Worm (Caenorhabditis elegans) whole organism, young adult: ENCODE measurements around the gene C01G10.5.

Experiments used
- B0019.2 ChIP-seq: fragments of 200-800 bp; sonication (Bioruptor generic); conservative IDR thresholded peaks from 2 replicates; pipeline ENCODE4 v1.3.6; 2022; ENCODE audit warnings: missing genetic modification reagents, missing genetic modification characterization, missing compliant biosample characterization
- F10E7.11 ChIP-seq: sonication (generic microtip); optimal IDR thresholded peaks from 2 replicates; lab custom pipeline; 2017; ENCODE audit warnings: mild to moderate bottlenecking, missing genetic modification characterization, moderate library complexity, missing compliant biosample characterization
- F23B12.7 ChIP-seq: sonication (generic microtip); optimal IDR thresholded peaks from 2 replicates; lab custom pipeline; 2017; ENCODE audit warnings: missing genetic modification characterization, mild to moderate bottlenecking, missing compliant biosample characterization, antibody characterized with exemption, moderate library complexity; ENCODE audit not compliant: insufficient read depth
- F39B2.1 ChIP-seq: fragments of 200-800 bp; sonication (Bioruptor generic); IDR thresholded peaks from 2 replicates; pipeline ENCODE4 v1.3.6; 2022; ENCODE audit warnings: missing genetic modification reagents, missing genetic modification characterization, missing compliant biosample characterization
- F55B11.4 ChIP-seq: sonication (generic microtip); optimal IDR thresholded peaks from 2 replicates; lab custom pipeline; 2016; ENCODE audit warnings: missing compliant biosample characterization, missing genetic modification characterization, borderline replicate concordance; ENCODE audit not compliant: insufficient read depth
- K11D2.4 ChIP-seq: fragments of 200-800 bp; sonication (Bioruptor generic); IDR thresholded peaks from 2 replicates; pipeline ENCODE4 v1.3.6; 2022; ENCODE audit warnings: missing genetic modification reagents, missing genetic modification characterization, missing compliant biosample characterization
- T07F8.4 ChIP-seq: sonication (generic microtip); optimal IDR thresholded peaks from 2 replicates; lab custom pipeline; 2016; ENCODE audit warnings: mild to moderate bottlenecking, missing genetic modification characterization, moderate library complexity, missing compliant biosample characterization
- Y53G8AR.9 ChIP-seq: fragments of 200-800 bp; sonication (Bioruptor generic); conservative IDR thresholded peaks from 2 replicates; pipeline ENCODE4 v1.3.6; 2022; ENCODE audit warnings: missing genetic modification reagents, missing genetic modification characterization, missing compliant biosample characterization
- Y67H2A.10 ChIP-seq: fragments of 200-800 bp; sonication (Bioruptor generic); conservative IDR thresholded peaks from 2 replicates; pipeline ENCODE4 v1.3.6; 2022; ENCODE audit warnings: missing genetic modification reagents, missing genetic modification characterization, missing compliant biosample characterization
- ama-1 ChIP-seq, 3 experiments: fragments of 150-350 bp in 1 of 3; sonication (generic microtip) in 2 of 3; optimal IDR thresholded peaks; 2 replicates each; lab custom pipeline; 2014 to 2018; ENCODE audit warnings: missing biosample characterization in 2 of 3, missing genetic modification characterization in 2 of 3, missing genetic modification reagents in 2 of 3
- athp-1 ChIP-seq: sonication (generic microtip); optimal IDR thresholded peaks from 2 replicates; lab custom pipeline; 2017; ENCODE audit warnings: mild to moderate bottlenecking, missing genetic modification characterization, missing compliant biosample characterization
- attf-3 ChIP-seq: fragments of 200-800 bp; sonication (Bioruptor generic); conservative IDR thresholded peaks from 2 replicates; pipeline ENCODE4 v1.3.6; 2022; ENCODE audit warnings: missing genetic modification reagents, missing genetic modification characterization, missing compliant biosample characterization
- cebp-1 ChIP-seq, 2 experiments: fragments of 200-800 bp in 1 of 2; sonication (Bioruptor generic) in 1 of 2; sonication (generic microtip) in 1 of 2; IDR thresholded peaks in 1 of 2; optimal IDR thresholded peaks in 1 of 2; 2 replicates each; pipeline versions ENCODE4 v1.3.6 to Lab custom; 2017 to 2022; ENCODE audit warnings: missing compliant biosample characterization in 2 of 2, missing genetic modification characterization in 2 of 2, mild to moderate bottlenecking in 1 of 2, missing genetic modification reagents in 1 of 2, moderate library complexity in 1 of 2
- ceh-100 ChIP-seq: fragments of 200-800 bp; sonication (Bioruptor generic); IDR thresholded peaks from 2 replicates; pipeline ENCODE4 v1.3.6; 2022; ENCODE audit warnings: missing genetic modification reagents, missing genetic modification characterization, missing compliant biosample characterization
- ceh-58 ChIP-seq: fragments of 200-800 bp; sonication (Bioruptor generic); IDR thresholded peaks from 2 replicates; pipeline ENCODE4 v1.3.6; 2022; ENCODE audit warnings: missing genetic modification characterization, missing compliant biosample characterization
- dpl-1 ChIP-seq: fragments of 150-350 bp; optimal IDR thresholded peaks from 2 replicates; lab custom pipeline; 2014; ENCODE audit warnings: missing biosample characterization, missing genetic modification reagents, missing genetic modification characterization
- hmg-1.2 ChIP-seq: fragments of 200-800 bp; sonication (Bioruptor generic); IDR thresholded peaks from 2 replicates; pipeline ENCODE4 v1.3.6; 2022; ENCODE audit warnings: missing genetic modification reagents, missing genetic modification characterization, missing compliant biosample characterization
- let-607 ChIP-seq, 2 experiments: fragments of 200-800 bp in 1 of 2; sonication (Bioruptor generic) in 1 of 2; sonication (generic microtip) in 1 of 2; optimal IDR thresholded peaks; 2 replicates each; lab custom pipeline; 2016 to 2018; ENCODE audit warnings: mild to moderate bottlenecking in 2 of 2, missing compliant biosample characterization in 2 of 2, missing genetic modification characterization in 2 of 2, moderate library complexity in 2 of 2, missing genotype in 1 of 2
- madf-6 ChIP-seq: fragments of 200-800 bp; sonication (Bioruptor generic); IDR thresholded peaks from 2 replicates; pipeline ENCODE4 v1.3.6; 2022; ENCODE audit warnings: missing genetic modification reagents, missing genetic modification characterization, missing compliant biosample characterization
- nfya-2 ChIP-seq: fragments of 200-800 bp; sonication (Bioruptor generic); IDR thresholded peaks from 2 replicates; pipeline ENCODE4 v1.3.6; 2022; ENCODE audit warnings: missing genetic modification reagents, missing genetic modification characterization, missing compliant biosample characterization
- nfyb-1 ChIP-seq: fragments of 200-800 bp; sonication (Bioruptor generic); IDR thresholded peaks from 2 replicates; pipeline ENCODE4 v1.3.6; 2022; ENCODE audit warnings: missing genetic modification reagents, missing genetic modification characterization, missing compliant biosample characterization
- nhr-120 ChIP-seq: fragments of 200-800 bp; sonication (Bioruptor generic); IDR thresholded peaks from 2 replicates; pipeline ENCODE4 v1.3.6; 2022; ENCODE audit warnings: missing genetic modification characterization, missing compliant biosample characterization
- rec-8 ChIP-seq, 2 experiments: sonication (generic microtip); optimal IDR thresholded peaks; 2 replicates each; lab custom pipeline; 2016; ENCODE audit warnings: mild to moderate bottlenecking in 2 of 2, missing genetic modification characterization in 2 of 2, missing genetic modification reagents in 2 of 2, missing genotype in 2 of 2, missing biosample characterization in 1 of 2, missing compliant biosample characterization in 1 of 2, moderate library complexity in 1 of 2
- rpc-1 ChIP-seq, 2 experiments: fragments of 150-350 bp in 1 of 2; sonication (generic microtip) in 1 of 2; optimal IDR thresholded peaks; 2 replicates each; lab custom pipeline; 2014 to 2018; ENCODE audit warnings: missing biosample characterization in 1 of 2, missing genetic modification characterization in 1 of 2, missing genetic modification reagents in 1 of 2, missing genotype in 1 of 2
- snpc-3.4 ChIP-seq: sonication (generic microtip); optimal IDR thresholded peaks from 2 replicates; lab custom pipeline; 2017; ENCODE audit warnings: missing genetic modification characterization, mild to moderate bottlenecking, missing compliant biosample characterization, antibody characterized with exemption, moderate library complexity, missing genotype, missing genetic modification reagents
- somi-1 ChIP-seq: fragments of 200-800 bp; sonication (Bioruptor generic); optimal IDR thresholded peaks from 2 replicates; lab custom pipeline; 2018; ENCODE audit warnings: mild to moderate bottlenecking, missing genetic modification characterization, missing compliant biosample characterization
- tlf-1 ChIP-seq: fragments of 200-800 bp; sonication (Bioruptor generic); optimal IDR thresholded peaks from 2 replicates; lab custom pipeline; 2018; ENCODE audit warnings: mild to moderate bottlenecking, missing genetic modification characterization, missing compliant biosample characterization
- ztf-25 ChIP-seq: fragments of 200-800 bp; sonication (Bioruptor generic); IDR thresholded peaks from 2 replicates; pipeline ENCODE4 v1.3.6; 2022; ENCODE audit warnings: missing genetic modification reagents, missing genetic modification characterization, missing compliant biosample characterization
- ztf-26 ChIP-seq: sonication (generic microtip); optimal IDR thresholded peaks from 2 replicates; lab custom pipeline; 2017; ENCODE audit warnings: missing genetic modification characterization, missing compliant biosample characterization
- ztf-28 ChIP-seq: fragments of 200-800 bp; sonication (Bioruptor generic); IDR thresholded peaks from 2 replicates; pipeline ENCODE4 v1.3.6; 2022; ENCODE audit warnings: missing genetic modification reagents, missing genetic modification characterization, missing compliant biosample characterization

Gene C01G10.5

DNA sequence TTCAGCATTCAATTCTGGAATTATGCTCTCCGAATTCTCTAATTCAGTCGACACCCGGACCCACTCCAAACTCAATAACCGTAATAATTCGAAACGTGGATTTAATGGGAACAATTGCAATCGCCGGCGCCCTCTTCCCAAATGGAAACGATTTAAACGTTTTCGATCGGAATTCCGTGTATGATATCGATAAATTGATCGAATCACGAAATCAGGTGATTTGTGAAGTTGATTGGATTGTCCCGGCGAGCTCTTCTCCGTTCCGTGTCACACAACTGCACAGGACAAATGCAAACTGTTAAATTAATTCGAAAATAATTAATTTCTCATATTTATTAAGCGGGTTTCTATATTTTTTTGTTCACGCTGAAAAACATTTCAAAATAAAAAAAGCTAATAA lies 33.5 kb downstream of the C01G10.5 start, which contains the start of gene C25D7.16:
C25D7.16 (plus strand) TSS at position 301 of the 400 bp plus-strand sequence.
- TF ChIP-seq madf-6 (peak; percentile 7; the same call in 1 of the 2 replicates), let-607 (tag; optimal IDR thresholded peaks at IDR 0.05; lab: Kevin White, UChicago) (no peak), tlf-1 (GFP tag; lab: Kevin White, UChicago) (no peak)
- TF ChIP-seq, all 124 proteins: peak for 1

DNA sequence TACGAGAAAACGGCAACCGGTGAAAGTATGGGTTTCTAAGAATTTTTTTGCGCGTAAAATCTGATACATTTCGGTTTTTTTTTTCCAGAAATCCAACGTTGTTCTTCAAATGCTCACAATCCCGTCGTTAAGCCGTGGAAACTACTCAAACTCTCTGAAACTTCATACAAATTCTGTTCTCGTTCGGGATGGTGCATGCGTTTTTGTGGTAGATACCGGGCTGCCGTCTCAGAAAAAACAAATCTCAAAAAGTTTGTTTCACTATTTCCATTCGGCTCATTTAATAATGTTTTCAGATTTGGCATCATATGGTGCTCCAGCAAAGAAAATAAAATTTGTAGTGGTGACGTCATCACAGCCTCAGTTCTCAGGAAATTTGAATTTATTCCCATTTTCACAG lies 34.6 kb downstream of the C01G10.5 start:
- no peak for TF ChIP-seq let-607 (tag; optimal IDR thresholded peaks at IDR 0.05; lab: Kevin White, UChicago)
- no peak for TF ChIP-seq hmg-1.2 (GFP tag; lab: Robert Waterston, UW)
- TF ChIP-seq B0019.2 (GFP tag; lab: Robert Waterston, UW): no peak
- no peak for TF ChIP-seq T07F8.4 (tag; lab: Kevin White, UChicago)
- TF ChIP-seq F23B12.7: no peak
- no peak for TF ChIP-seq K11D2.4
- TF ChIP-seq ama-1 (optimal IDR thresholded peaks at IDR 0.05; lab: Kevin White, UChicago): no peak
- no peak for TF ChIP-seq ama-1 (GFP tag; optimal IDR thresholded peaks at IDR 0.05; lab: Kevin White, UChicago)
- no peak for TF ChIP-seq ceh-100
- TF ChIP-seq somi-1 (GFP tag; lab: Kevin White, UChicago): no peak
- TF ChIP-seq Y53G8AR.9 (GFP tag; lab: Robert Waterston, UW): no peak
- TF ChIP-seq ztf-25 (GFP tag; lab: Robert Waterston, UW): no peak
- no peak for TF ChIP-seq Y67H2A.10

DNA sequence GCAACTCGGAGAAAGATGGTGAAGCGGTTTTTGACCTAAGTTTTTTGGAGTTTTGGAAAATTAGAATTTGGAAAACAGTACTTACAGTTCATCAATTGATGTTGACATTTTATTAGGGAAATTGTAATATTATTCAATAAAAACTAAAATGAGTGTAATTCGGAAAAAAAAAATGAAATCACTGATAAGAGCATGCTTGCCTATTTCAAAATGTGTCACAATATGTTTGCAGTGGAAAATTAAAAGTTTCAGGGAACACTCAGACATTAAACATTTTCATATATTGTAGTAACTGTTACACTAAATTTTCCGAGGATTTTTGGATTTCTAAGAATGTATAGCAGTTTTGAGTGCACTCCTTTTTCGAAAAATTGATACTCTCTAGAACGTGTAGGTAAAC lies 37.0 kb downstream of the C01G10.5 start, which contains the start of the genes fbxa-82 and C25D7.5:
fbxa-82 (minus strand) TSS at position 163 of the 400 bp plus-strand sequence.
C25D7.5 (plus strand) TSS at position 283 of the 400 bp plus-strand sequence.
- no peak for TF ChIP-seq ztf-28
- no peak for TF ChIP-seq ztf-26
- no peak for TF ChIP-seq F55B11.4 (tag; lab: Kevin White, UChicago)
- TF ChIP-seq cebp-1 (GFP tag; IDR thresholded peaks at IDR 0.05; lab: Robert Waterston, UW): 0 out of 2 replicates have a peak, but pooled peaks have one; percentile 26
- no peak for TF ChIP-seq cebp-1 (tag; optimal IDR thresholded peaks at IDR 0.05; lab: Kevin White, UChicago)

DNA sequence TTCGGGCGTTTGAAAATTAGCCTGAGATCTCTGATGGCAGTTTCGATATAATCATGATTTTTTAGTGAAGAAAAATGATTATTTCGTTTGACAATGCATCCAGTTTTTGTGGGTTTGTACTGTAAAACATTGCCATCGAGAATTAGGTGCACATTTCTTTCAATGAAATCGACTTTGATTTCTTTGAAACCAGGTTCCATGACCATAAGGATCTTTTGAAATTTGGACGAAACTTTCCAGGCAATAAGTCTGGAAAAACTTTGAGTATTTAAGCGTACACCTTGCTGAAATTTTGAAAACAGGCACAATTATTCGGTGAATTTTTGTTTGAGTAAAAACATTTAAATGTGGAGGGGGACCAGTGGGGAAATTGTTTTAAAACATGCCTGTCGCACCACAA lies 37.6 kb downstream of the C01G10.5 start:
- TF ChIP-seq dpl-1 (GFP tag; lab: Kevin White, UChicago) (no peak), nfyb-1 (GFP tag; lab: Robert Waterston, UW) (no peak), F10E7.11 (tag; lab: Kevin White, UChicago) (no peak), athp-1 (no peak), snpc-3.4 (tag; lab: Kevin White, UChicago) (no peak), attf-3 (GFP tag; lab: Robert Waterston, UW) (no peak), madf-6 (no peak), nhr-120 (no peak), nfya-2 (GFP tag; lab: Robert Waterston, UW) (no peak), Y67H2A.10 (no peak), ceh-58 (GFP tag; lab: Robert Waterston, UW) (no peak), rec-8 (tag; optimal IDR thresholded peaks at IDR 0.05; lab: Kevin White, UChicago) (no peak), F39B2.1 (GFP tag; lab: Robert Waterston, UW) (no peak)

DNA sequence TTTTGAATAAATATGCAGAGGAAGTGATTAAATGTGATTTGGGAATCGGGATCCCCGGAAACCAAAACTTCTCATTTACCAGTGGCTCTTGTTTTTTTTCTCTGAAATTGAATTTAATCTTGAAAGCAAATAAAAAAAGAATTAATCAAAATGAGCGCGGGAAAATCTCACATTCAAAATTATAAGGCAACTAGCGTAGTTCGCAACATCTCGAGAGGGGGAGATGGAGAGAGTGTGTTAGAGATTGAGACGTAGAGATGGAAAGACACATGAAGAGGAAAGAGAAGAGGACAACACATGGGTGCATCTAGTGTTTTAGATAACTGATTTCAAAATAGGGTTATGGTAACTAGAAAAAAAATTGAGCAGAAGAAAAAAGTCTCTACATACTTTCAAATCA lies 41.2 kb downstream of the C01G10.5 start, which contains the start of gene sdc-3:
sdc-3 (minus strand) TSS at position 101 of the 400 bp plus-strand sequence.
- TF ChIP-seq hmg-1.2 (GFP tag; lab: Robert Waterston, UW) (peak; percentile 76; the same call in 1 of the 2 replicates), rpc-1 (optimal IDR thresholded peaks at IDR 0.05; lab: Kevin White, UChicago) (no peak), rpc-1 (tag; optimal IDR thresholded peaks at IDR 0.05; lab: Kevin White, UChicago) (no peak)
